Worm (Caenorhabditis elegans) whole organism, L3 larva: ENCODE measurements around the gene C39B10.7.

Experiments
- R02D3.7 ChIP-seq: fragments of 150-350 bp; optimal IDR thresholded peaks from 2 replicates; lab custom pipeline; 2014; ENCODE audit warnings: missing biosample characterization, missing genetic modification characterization
- ZK546.5 ChIP-seq: sonication (generic microtip); optimal IDR thresholded peaks from 2 replicates; lab custom pipeline; 2017; ENCODE audit warnings: missing biosample characterization, missing genetic modification characterization
- aly-2 ChIP-seq: fragments of 150-350 bp; optimal IDR thresholded peaks from 2 replicates; lab custom pipeline; 2014; ENCODE audit warnings: missing biosample characterization, missing genetic modification characterization
- ama-1 ChIP-seq: fragments of 150-350 bp; optimal IDR thresholded peaks from 2 replicates; lab custom pipeline; 2018
- ceh-16 ChIP-seq: sonication (generic microtip); optimal IDR thresholded peaks from 2 replicates; lab custom pipeline; 2017; ENCODE audit warnings: missing biosample characterization, missing genetic modification characterization
- ceh-28 ChIP-seq: fragments of 150-350 bp; optimal IDR thresholded peaks from 2 replicates; lab custom pipeline; 2014; ENCODE audit warnings: missing biosample characterization, missing genetic modification reagents, missing genetic modification characterization
- ceh-9 ChIP-seq: sonication (generic microtip); optimal IDR thresholded peaks from 2 replicates; lab custom pipeline; 2018; ENCODE audit warnings: missing biosample characterization, missing genetic modification characterization
- daf-12 ChIP-seq: fragments of 150-350 bp; optimal IDR thresholded peaks from 2 replicates; lab custom pipeline; 2014; ENCODE audit warnings: missing biosample characterization, missing genetic modification reagents, missing genetic modification characterization
- egl-27 ChIP-seq: sonication (generic microtip); optimal IDR thresholded peaks from 4 replicates; lab custom pipeline; 2017; ENCODE audit warnings: missing biosample characterization, missing genetic modification reagents, missing genetic modification characterization
- egl-5 ChIP-seq: fragments of 150-350 bp; optimal IDR thresholded peaks from 2 replicates; lab custom pipeline; 2017; ENCODE audit warnings: missing biosample characterization, missing genetic modification reagents, missing genetic modification characterization, inconsistent platforms
- elt-2 ChIP-seq: sonication (generic microtip); optimal IDR thresholded peaks from 2 replicates; lab custom pipeline; 2016; ENCODE audit warnings: missing genetic modification reagents, mild to moderate bottlenecking, missing genetic modification characterization, missing compliant biosample characterization
- elt-3 ChIP-seq, 3 experiments: fragments of 150-350 bp in 1 of 3; sonication (generic microtip) in 2 of 3; optimal IDR thresholded peaks; 2 replicates in 2 of 3; 4 replicates in 1 of 3; lab custom pipeline; 2014 to 2017; ENCODE audit warnings: missing biosample characterization in 3 of 3, missing genetic modification characterization in 3 of 3
- eor-1 ChIP-seq, 2 experiments: fragments of 150-350 bp; optimal IDR thresholded peaks; 2 replicates each; lab custom pipeline; 2014 to 2018; ENCODE audit warnings: missing biosample characterization in 2 of 2, missing genetic modification characterization in 2 of 2
- fkh-10 ChIP-seq: sonication (generic microtip); optimal IDR thresholded peaks from 2 replicates; lab custom pipeline; 2017; ENCODE audit warnings: missing biosample characterization, missing genetic modification reagents, missing genetic modification characterization
- fos-1 ChIP-seq: fragments of 150-350 bp; optimal IDR thresholded peaks from 2 replicates; lab custom pipeline; 2014; ENCODE audit warnings: missing biosample characterization, missing genetic modification characterization
- lin-39 ChIP-seq: fragments of 150-350 bp; optimal IDR thresholded peaks from 2 replicates; lab custom pipeline; 2018; ENCODE audit warnings: missing biosample characterization, missing genetic modification reagents, missing genetic modification characterization
- lsy-12 ChIP-seq: sonication (generic microtip); optimal IDR thresholded peaks from 2 replicates; lab custom pipeline; 2016; ENCODE audit warnings: mild to moderate bottlenecking, missing genetic modification characterization, missing compliant biosample characterization
- mml-1 ChIP-seq: fragments of 150-350 bp; sonication (generic microtip); optimal IDR thresholded peaks from 3 replicates; lab custom pipeline; 2014; ENCODE audit warnings: missing biosample characterization, missing genetic modification characterization
- nfya-1 ChIP-seq: sonication (generic microtip); optimal IDR thresholded peaks from 2 replicates; lab custom pipeline; 2017; ENCODE audit warnings: missing genetic modification characterization, mild to moderate bottlenecking, missing compliant biosample characterization, antibody characterized with exemption, moderate library complexity; ENCODE audit not compliant: insufficient read depth
- nhr-11 ChIP-seq: fragments of 150-350 bp; optimal IDR thresholded peaks from 2 replicates; lab custom pipeline; 2014; ENCODE audit warnings: missing biosample characterization, missing genetic modification characterization
- nhr-12 ChIP-seq: fragments of 150-350 bp; optimal IDR thresholded peaks from 2 replicates; lab custom pipeline; 2014; ENCODE audit warnings: missing biosample characterization, missing genetic modification characterization
- nhr-23 ChIP-seq: fragments of 150-350 bp; optimal IDR thresholded peaks from 2 replicates; lab custom pipeline; 2014; ENCODE audit warnings: missing biosample characterization, missing genetic modification reagents, missing genetic modification characterization
- nhr-28 ChIP-seq: fragments of 150-350 bp; optimal IDR thresholded peaks from 2 replicates; lab custom pipeline; 2014; ENCODE audit warnings: missing biosample characterization, missing genetic modification characterization
- nhr-43 ChIP-seq: sonication (generic microtip); optimal IDR thresholded peaks from 2 replicates; lab custom pipeline; 2016; ENCODE audit warnings: mild to moderate bottlenecking, missing genetic modification characterization, missing compliant biosample characterization; ENCODE audit not compliant: poor library complexity, severe bottlenecking
- nhr-67 ChIP-seq: fragments of 150-350 bp; optimal IDR thresholded peaks from 2 replicates; lab custom pipeline; 2014; ENCODE audit warnings: missing biosample characterization, missing genetic modification characterization
- nhr-76 ChIP-seq: fragments of 150-350 bp; sonication (generic microtip); optimal IDR thresholded peaks from 5 replicates; lab custom pipeline; 2014; ENCODE audit warnings: missing biosample characterization, missing genetic modification characterization
- nhr-77 ChIP-seq: fragments of 150-350 bp; optimal IDR thresholded peaks from 2 replicates; lab custom pipeline; 2014; ENCODE audit warnings: missing biosample characterization, missing genetic modification characterization
- pqm-1 ChIP-seq: fragments of 150-350 bp; optimal IDR thresholded peaks from 2 replicates; lab custom pipeline; 2017; ENCODE audit warnings: missing biosample characterization, missing genetic modification characterization, inconsistent platforms
- skn-1 ChIP-seq: fragments of 150-350 bp; optimal IDR thresholded peaks from 2 replicates; lab custom pipeline; 2014; ENCODE audit warnings: missing biosample characterization, missing genetic modification characterization
- snpc-4 ChIP-seq: fragments of 150-350 bp; optimal IDR thresholded peaks from 2 replicates; lab custom pipeline; 2014; ENCODE audit warnings: missing biosample characterization, missing genetic modification characterization
- tbx-2 ChIP-seq: sonication (generic microtip); optimal IDR thresholded peaks from 2 replicates; lab custom pipeline; 2016; ENCODE audit warnings: mild to moderate bottlenecking, missing genetic modification characterization, missing compliant biosample characterization
- unc-62 ChIP-seq: fragments of 150-350 bp; sonication (generic microtip); optimal IDR thresholded peaks from 4 replicates; lab custom pipeline; 2014; ENCODE audit warnings: missing biosample characterization, missing genetic modification reagents, missing genetic modification characterization
- zag-1 ChIP-seq: fragments of 150-350 bp; optimal IDR thresholded peaks from 2 replicates; lab custom pipeline; 2014; ENCODE audit warnings: missing biosample characterization, missing genetic modification characterization
- ztf-11 ChIP-seq: fragments of 150-350 bp; optimal IDR thresholded peaks from 2 replicates; lab custom pipeline; 2014; ENCODE audit warnings: missing biosample characterization, missing genetic modification characterization

C39B10.7 gene

DNA sequence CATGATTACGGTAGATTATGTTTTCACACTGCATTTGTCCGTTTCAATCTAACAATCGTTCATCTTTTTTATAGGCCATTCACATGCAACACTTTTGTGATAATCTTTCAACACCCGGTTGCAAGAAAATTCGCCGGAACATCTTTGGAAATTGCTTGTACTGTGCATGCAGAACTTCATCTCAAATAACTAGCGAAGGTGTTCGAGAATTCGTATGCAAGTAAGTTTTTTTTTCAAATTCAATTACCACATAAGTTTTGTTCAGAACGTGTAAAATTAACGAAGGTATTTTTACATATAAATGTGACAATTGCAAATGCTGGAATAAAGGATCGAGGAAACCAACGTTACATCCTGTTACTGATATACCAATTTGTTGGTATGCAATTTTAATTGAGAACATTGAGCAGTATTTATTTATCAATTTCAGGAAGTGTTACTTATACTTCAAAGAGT is 8.7 kb downstream of the C39B10.7 start, which contains the start of gene C33D3.3:
Gene C33D3.3, plus strand, starts transcription at position 51 of the 456 bp plus-strand sequence.
- TF ChIP-seq elt-2 (tag; lab: Kevin White, UChicago) = no peak
- no peak for TF ChIP-seq daf-12 (tag; lab: Kevin White, UChicago)
- TF ChIP-seq elt-3 (tag; optimal IDR thresholded peaks at IDR 0.05; lab: Kevin White, UChicago) = no peak
- TF ChIP-seq nhr-23 (tag; lab: Kevin White, UChicago) = no peak
- no peak for TF ChIP-seq zag-1 (tag; lab: Kevin White, UChicago)
- no peak for TF ChIP-seq fos-1 (tag; lab: Kevin White, UChicago)
- no peak for TF ChIP-seq nhr-11
- TF ChIP-seq nhr-67 (tag; lab: Kevin White, UChicago) = no peak
- TF ChIP-seq nhr-76 = no peak
- TF ChIP-seq nhr-12 (tag; lab: Kevin White, UChicago) = no peak
- no peak for TF ChIP-seq skn-1 (tag; lab: Kevin White, UChicago)
- no peak for TF ChIP-seq lsy-12 (tag; lab: Kevin White, UChicago)
- TF ChIP-seq ztf-11 = no peak
- TF ChIP-seq nhr-77 (tag; lab: Kevin White, UChicago) = no peak
- no peak for TF ChIP-seq egl-27 (tag; lab: Kevin White, UChicago)
- TF ChIP-seq pqm-1 (tag; lab: Kevin White, UChicago) = no peak
- no peak for TF ChIP-seq unc-62 (GFP tag; lab: Kevin White, UChicago)
- no peak for TF ChIP-seq fkh-10 (GFP tag; lab: Kevin White, UChicago)
- TF ChIP-seq nhr-28 (tag; lab: Kevin White, UChicago) = no peak

- TF ChIP-seq R02D3.7 (tag; lab: Kevin White, UChicago) (no peak), nhr-28 (tag; lab: Kevin White, UChicago) (no peak), eor-1 (tag; optimal IDR thresholded peaks at IDR 0.05; lab: Kevin White, UChicago) (no peak)
These were observed 12.1 kb downstream of the C39B10.7 start, which contains the start of gene C33D3.4 for ce11 chrX:10488763-10489162. Gene C33D3.4, plus strand, starts transcription at chrX:10489063.

ce11 chrX:10491044-10491443 is 14.4 kb downstream of the C39B10.7 start, which contains the start of gene C33D3.5:
Gene C33D3.5, plus strand, starts transcription at chrX:10491344.
- TF ChIP-seq nhr-67 (tag; lab: Kevin White, UChicago) (no peak), R02D3.7 (tag; lab: Kevin White, UChicago) (no peak), ceh-28 (tag; lab: Kevin White, UChicago) (no peak), aly-2 (tag; lab: Kevin White, UChicago) (no peak), snpc-4 (tag; lab: Kevin White, UChicago) (no peak), unc-62 (GFP tag; lab: Kevin White, UChicago) (no peak), nhr-12 (tag; lab: Kevin White, UChicago) (no peak), nhr-43 (tag; lab: Kevin White, UChicago) (no peak), lsy-12 (tag; lab: Kevin White, UChicago) (no peak), nhr-11 (no peak), ama-1 (lab: Kevin White, UChicago) (no peak), egl-5 (tag; lab: Kevin White, UChicago) (no peak), lin-39 (tag; lab: Kevin White, UChicago) (no peak), ceh-9 (tag; lab: Kevin White, UChicago) (no peak), mml-1 (no peak), ZK546.5 (tag; lab: Kevin White, UChicago) (no peak), ceh-16 (tag; lab: Kevin White, UChicago) (no peak), daf-12 (tag; lab: Kevin White, UChicago) (no peak)

DNA sequence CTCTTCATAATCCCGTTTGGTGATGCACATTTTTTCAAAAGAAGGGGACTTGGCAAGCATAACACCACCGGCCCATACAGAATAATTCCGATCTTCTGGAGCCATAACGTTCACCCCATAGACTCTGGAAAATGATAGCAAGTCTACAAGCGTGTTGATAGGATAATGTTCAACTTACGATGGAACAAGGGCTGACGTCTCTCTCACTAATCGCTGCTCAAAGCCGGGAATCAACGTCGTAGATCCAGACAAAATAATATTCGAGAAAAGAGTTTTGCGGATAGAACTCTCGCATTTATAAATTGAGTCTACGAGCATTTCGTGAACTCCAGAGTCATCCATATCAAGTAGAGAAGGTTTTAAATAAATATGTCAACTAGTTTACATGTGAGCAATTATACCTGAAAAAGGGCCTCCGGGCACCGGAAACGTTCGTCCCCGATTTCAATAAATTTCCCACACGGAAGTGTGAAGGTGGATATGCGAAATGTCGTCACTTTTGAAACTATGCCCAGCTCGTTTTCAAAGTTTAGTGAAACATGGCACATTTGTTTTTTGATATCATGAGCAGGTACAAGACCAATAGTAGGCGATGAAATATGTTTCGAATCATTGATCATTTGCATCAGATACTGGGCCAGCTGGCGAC is 15.3 kb downstream of the C39B10.7 start:
- TF ChIP-seq nfya-1 (no peak), nhr-76 (no peak), mml-1 (no peak), eor-1 (tag; optimal IDR thresholded peaks at IDR 0.05; lab: Kevin White, UChicago) (no peak), ceh-16 (tag; lab: Kevin White, UChicago) (no peak), unc-62 (GFP tag; lab: Kevin White, UChicago) (no peak), snpc-4 (tag; lab: Kevin White, UChicago) (no peak), tbx-2 (tag; lab: Kevin White, UChicago) (no peak)
